Worm (Caenorhabditis elegans): Measurements from ENCODE around the gene daz-1.

Gene daz-1

DNA sequence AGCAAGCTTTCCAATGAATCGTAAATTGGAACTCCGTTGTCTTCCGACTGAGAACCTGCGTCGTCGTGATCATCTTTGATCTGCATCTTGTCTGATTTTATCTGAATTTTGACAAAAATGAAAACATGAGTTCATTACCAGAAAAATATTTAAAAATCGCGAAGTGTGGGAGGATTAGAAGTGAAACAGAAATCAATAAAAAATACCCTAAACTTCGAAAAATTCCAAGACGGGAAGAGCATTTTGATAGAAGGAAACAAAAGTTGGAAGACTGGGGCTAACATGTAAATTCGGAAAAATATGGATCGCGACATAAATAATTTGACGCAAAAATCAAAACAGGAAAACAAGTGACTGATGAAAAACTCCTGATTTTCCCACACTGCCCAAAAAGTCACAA is 30.5 kb upstream of the daz-1 start, which contains the start of gene F07F6.8:
Gene F07F6.8 (minus strand): TSS at position 101 of the 400 bp plus-strand sequence.
- no peak for TF ChIP-seq hlh-30 (tag; optimal IDR thresholded peaks at IDR 0.05; ENCODE audit: insufficient read depth)
- no peak for TF ChIP-seq ztf-16 (tag; optimal IDR thresholded peaks at IDR 0.05)
- TF ChIP-seq ceh-18 (tag; optimal IDR thresholded peaks at IDR 0.05): no peak
- TF ChIP-seq unc-55 (GFP tag; optimal IDR thresholded peaks at IDR 0.05): no peak
- TF ChIP-seq ets-4 (tag; optimal IDR thresholded peaks at IDR 0.05): no peak
- TF ChIP-seq C38D4.7 (GFP tag; optimal IDR thresholded peaks at IDR 0.05): no peak
- TF ChIP-seq Y22D7AL.16 (tag; optimal IDR thresholded peaks at IDR 0.05): no peak
- no peak for TF ChIP-seq lim-6 (tag; optimal IDR thresholded peaks at IDR 0.05)
- no peak for TF ChIP-seq nhr-11 (tag; optimal IDR thresholded peaks at IDR 0.05)
- no peak for TF ChIP-seq gmeb-2 (tag; optimal IDR thresholded peaks at IDR 0.05)
- no peak for TF ChIP-seq ceh-48 (tag; optimal IDR thresholded peaks at IDR 0.05)
- TF ChIP-seq T23F11.4 (GFP tag; optimal IDR thresholded peaks at IDR 0.05): no peak

DNA sequence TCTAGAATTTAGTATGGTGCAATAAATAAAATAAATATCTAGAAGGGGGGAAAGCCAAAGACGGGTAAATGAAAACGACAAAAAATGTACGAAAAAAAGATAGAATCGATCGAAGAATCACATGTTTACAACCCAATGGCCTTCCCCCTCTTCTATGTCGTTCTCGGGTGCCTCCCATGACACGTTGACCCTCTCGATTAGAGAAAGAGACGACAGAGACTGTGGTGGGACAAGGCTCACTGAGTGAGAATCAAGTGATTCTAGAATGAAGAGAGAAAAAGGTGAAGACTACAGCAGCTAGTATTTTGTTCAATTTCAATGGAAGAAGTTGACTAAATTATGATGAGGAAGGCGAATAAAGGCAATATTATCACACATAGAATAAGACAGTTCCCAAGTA is 30.1 kb upstream of the daz-1 start:
- TF ChIP-seq ceh-30 (tag; optimal IDR thresholded peaks at IDR 0.05): no peak
- no peak for TF ChIP-seq zip-5 (tag; optimal IDR thresholded peaks at IDR 0.05)
- no peak for TF ChIP-seq pha-4 (tag; optimal IDR thresholded peaks at IDR 0.05)
- no peak for TF ChIP-seq ceh-18 (tag; optimal IDR thresholded peaks at IDR 0.05)
- no peak for TF ChIP-seq rnt-1 (tag; optimal IDR thresholded peaks at IDR 0.05)
- no peak for TF ChIP-seq sox-4 (tag; optimal IDR thresholded peaks at IDR 0.05)
- TF ChIP-seq tbx-2 (tag; optimal IDR thresholded peaks at IDR 0.05): peak; percentile 43
- TF ChIP-seq nfya-1 (tag; optimal IDR thresholded peaks at IDR 0.05): peak; percentile 61
- TF ChIP-seq pha-2 (tag; optimal IDR thresholded peaks at IDR 0.05): no peak
- TF ChIP-seq elt-2 (tag; optimal IDR thresholded peaks at IDR 0.05): peak; percentile 74
- no peak for TF ChIP-seq F13H6.1 (tag; optimal IDR thresholded peaks at IDR 0.05)
- TF ChIP-seq gmeb-2 (tag; optimal IDR thresholded peaks at IDR 0.05): no peak
- TF ChIP-seq pat-9 (tag; optimal IDR thresholded peaks at IDR 0.05): no peak
- peak; percentile 33 for TF ChIP-seq unc-55 (GFP tag; optimal IDR thresholded peaks at IDR 0.05)
- no peak for TF ChIP-seq C38D4.7 (GFP tag; optimal IDR thresholded peaks at IDR 0.05)
- peak; percentile 95 for TF ChIP-seq hlh-30 (tag; optimal IDR thresholded peaks at IDR 0.05; ENCODE audit: insufficient read depth)
- TF ChIP-seq pax-1 (tag; optimal IDR thresholded peaks at IDR 0.05): no peak
- TF ChIP-seq ceh-31 (tag; optimal IDR thresholded peaks at IDR 0.05): peak; percentile 6
- no peak for TF ChIP-seq K02D7.2 (tag; optimal IDR thresholded peaks at IDR 0.05)
- no peak for TF ChIP-seq Y22D7AL.16 (tag; optimal IDR thresholded peaks at IDR 0.05)
- no peak for TF ChIP-seq che-1 (tag; optimal IDR thresholded peaks at IDR 0.05)

DNA sequence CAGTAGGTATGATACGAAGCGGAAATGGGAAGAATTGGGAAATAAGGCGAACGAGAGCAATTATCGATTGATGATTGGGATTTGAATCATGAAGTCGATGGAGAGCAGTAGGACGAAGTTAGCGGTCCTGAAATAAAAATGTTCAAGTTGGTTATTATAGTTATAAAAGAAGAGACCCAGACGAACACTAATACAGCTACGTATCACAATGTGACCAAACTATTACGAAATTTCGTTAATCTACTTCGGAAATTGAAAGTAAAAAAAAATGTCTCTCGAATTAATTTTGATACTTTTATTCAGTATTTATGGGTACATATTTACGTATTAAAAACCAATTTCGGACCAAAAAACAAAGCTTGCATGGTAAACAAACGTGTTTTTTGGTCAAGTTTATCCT is 29.6 kb upstream of the daz-1 start:
- TF ChIP-seq ama-1 (optimal IDR thresholded peaks at IDR 0.05) (no peak), ceh-9 (tag; optimal IDR thresholded peaks at IDR 0.05) (no peak), ceh-45 (GFP tag; IDR thresholded peaks at IDR 0.05) (no peak), ceh-14 (tag; optimal IDR thresholded peaks at IDR 0.05) (no peak)

DNA sequence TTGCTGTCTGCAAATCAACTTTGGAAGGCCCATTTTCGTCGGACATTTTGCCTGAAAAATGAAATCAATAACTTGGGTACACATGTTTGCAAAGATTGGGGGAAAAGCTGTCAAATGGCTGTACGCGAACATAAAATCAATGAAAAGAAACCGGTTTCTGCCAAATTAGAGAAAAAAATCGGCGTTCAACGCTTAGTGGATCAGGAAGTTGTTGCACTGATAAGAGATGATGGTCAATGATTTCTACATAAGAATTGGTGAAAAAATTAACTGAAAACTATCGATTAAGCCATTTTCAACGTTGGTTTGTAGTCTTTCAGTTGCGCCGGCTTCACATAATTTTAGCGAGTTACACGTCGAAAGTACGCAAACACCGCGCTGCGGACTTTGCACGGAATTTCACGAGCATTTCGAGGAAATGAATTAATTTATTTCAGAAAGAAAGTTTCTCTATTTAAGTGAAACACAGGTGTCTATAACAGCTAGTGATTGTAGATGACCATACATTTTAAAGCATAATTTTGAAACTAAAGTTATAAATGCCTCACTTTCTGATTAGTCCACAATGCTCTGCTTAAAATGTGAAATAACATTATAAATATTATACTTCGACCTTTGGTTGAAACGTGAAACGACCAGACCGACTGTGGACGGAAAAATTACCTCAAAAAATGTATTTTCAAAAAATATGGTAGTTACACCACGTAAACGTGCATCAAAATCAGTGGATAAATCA is 26.4 kb upstream of the daz-1 start, which contains the start of the genes F07F6.4 and F07F6.2:
Gene F07F6.4 (minus strand): TSS at position 51 of the 736 bp plus-strand sequence.
Gene F07F6.2 (plus strand): TSS at position 686 of the 736 bp plus-strand sequence.
- TF ChIP-seq ceh-9 (tag; optimal IDR thresholded peaks at IDR 0.05): no peak
- TF ChIP-seq syd-9 (tag; optimal IDR thresholded peaks at IDR 0.05): no peak
- TF ChIP-seq unc-86 (tag; optimal IDR thresholded peaks at IDR 0.05): no peak
- TF ChIP-seq tbx-2 (tag; optimal IDR thresholded peaks at IDR 0.05): peak; percentile 9
- no peak for TF ChIP-seq ceh-24 (tag; optimal IDR thresholded peaks at IDR 0.05)
- no peak for TF ChIP-seq hlh-13 (GFP tag; optimal IDR thresholded peaks at IDR 0.05)
- no peak for TF ChIP-seq unc-3 (GFP tag; conservative IDR thresholded peaks at IDR 0.05)
- peak; percentile 19 for TF ChIP-seq unc-3 (tag; optimal IDR thresholded peaks at IDR 0.05)
- no peak for TF ChIP-seq F13H6.1 (tag; optimal IDR thresholded peaks at IDR 0.05)
- no peak for TF ChIP-seq ets-4 (tag; optimal IDR thresholded peaks at IDR 0.05)
- TF ChIP-seq ceh-19 (GFP tag; optimal IDR thresholded peaks at IDR 0.05): no peak
- no peak for TF ChIP-seq Y22D7AL.16 (tag; optimal IDR thresholded peaks at IDR 0.05)
- no peak for TF ChIP-seq ztf-16 (tag; optimal IDR thresholded peaks at IDR 0.05)
- TF ChIP-seq hlh-15 (tag; optimal IDR thresholded peaks at IDR 0.05): no peak
- no peak for TF ChIP-seq gmeb-2 (tag; optimal IDR thresholded peaks at IDR 0.05)
- TF ChIP-seq ceh-18 (tag; optimal IDR thresholded peaks at IDR 0.05): no peak
- no peak for TF ChIP-seq ceh-30 (tag; optimal IDR thresholded peaks at IDR 0.05)
- TF ChIP-seq K02D7.2 (tag; optimal IDR thresholded peaks at IDR 0.05): no peak
- TF ChIP-seq nfya-1 (tag; optimal IDR thresholded peaks at IDR 0.05): no peak
- TF ChIP-seq sox-4 (tag; optimal IDR thresholded peaks at IDR 0.05): no peak
- TF ChIP-seq ama-1 (optimal IDR thresholded peaks at IDR 0.05): no peak
- TF ChIP-seq sdc-2 (tag; optimal IDR thresholded peaks at IDR 0.05): no peak
- TF ChIP-seq npax-4 (tag; optimal IDR thresholded peaks at IDR 0.05): no peak
- TF ChIP-seq dve-1 (tag; optimal IDR thresholded peaks at IDR 0.05): peak; percentile 3
- no peak for TF ChIP-seq sox-2 (GFP tag; IDR thresholded peaks at IDR 0.05)
- no peak for TF ChIP-seq eyg-1 (tag; optimal IDR thresholded peaks at IDR 0.05)
- TF ChIP-seq dmd-4 (tag; optimal IDR thresholded peaks at IDR 0.05; ENCODE audit: borderline replicate concordance): no peak
